Fruit fly (Drosophila melanogaster): ENCODE results near the gene Tmtc2.

dm6 chr2L:886743-887142 lies 35.9 kb upstream of the Tmtc2 start:
- TF ChIP-seq psq (optimal IDR thresholded peaks at IDR 0.05) (no peak), ttk (optimal IDR thresholded peaks at IDR 0.05) (no peak)

All from Kc167 (cell line).